Fruit fly (Drosophila melanogaster) whole organism, prepupa: ENCODE results near the gene CG11768.

Source experiments
- CG10631 ChIP-seq: fragments of 200-800 bp; sonication (Bioruptor generic); optimal IDR thresholded peaks from 2 replicates; lab custom pipeline; 2016; ENCODE audit warnings: missing biosample characterization, missing genetic modification characterization
- CG10669 ChIP-seq: fragments of 200-800 bp; sonication (Bioruptor generic); optimal IDR thresholded peaks from 3 replicates; lab custom pipeline; 2018; ENCODE audit warnings: missing biosample characterization, mild to moderate bottlenecking, missing genetic modification characterization, moderate library complexity
- CG11294 ChIP-seq: fragments of 200-800 bp; sonication (Bioruptor generic); IDR thresholded peaks from 2 replicates; pipeline ENCODE4 v1.3.6; 2022; ENCODE audit warnings: missing biosample characterization, missing genetic modification characterization
- CG11902 ChIP-seq: fragments of 200-800 bp; sonication (Bioruptor generic); optimal IDR thresholded peaks from 3 replicates; lab custom pipeline; 2016; ENCODE audit warnings: missing biosample characterization, missing genetic modification characterization
- CG15336 ChIP-seq: fragments of 200-800 bp; sonication (Bioruptor generic); IDR thresholded peaks from 2 replicates; pipeline ENCODE4 v1.3.6; 2022; ENCODE audit warnings: missing biosample characterization, missing genetic modification characterization
- CG1621 ChIP-seq: fragments of 200-800 bp; sonication (Bioruptor generic); optimal IDR thresholded peaks from 3 replicates; lab custom pipeline; 2018; ENCODE audit warnings: missing biosample characterization, mild to moderate bottlenecking, missing genetic modification characterization
- CG3032 ChIP-seq: fragments of 200-800 bp; optimal IDR thresholded peaks from 2 replicates; lab custom pipeline; 2019; ENCODE audit warnings: missing biosample characterization, mild to moderate bottlenecking, missing genetic modification characterization, moderate library complexity
- CG31627 ChIP-seq: fragments of 200-800 bp; sonication (Bioruptor generic); optimal IDR thresholded peaks from 3 replicates; lab custom pipeline; 2016; ENCODE audit warnings: missing biosample characterization, missing genetic modification characterization
- CG34406 ChIP-seq: fragments of 200-800 bp; sonication (Bioruptor generic); optimal IDR thresholded peaks from 3 replicates; lab custom pipeline; 2016; ENCODE audit warnings: missing biosample characterization, missing genetic modification characterization
- CG3919 ChIP-seq: fragments of 200-800 bp; sonication (Bioruptor generic); optimal IDR thresholded peaks from 3 replicates; lab custom pipeline; 2016; ENCODE audit warnings: missing biosample characterization, missing genetic modification characterization
- CG4318 ChIP-seq: fragments of 200-800 bp; sonication (Bioruptor generic); optimal IDR thresholded peaks from 3 replicates; lab custom pipeline; 2017; ENCODE audit warnings: missing biosample characterization, mild to moderate bottlenecking, missing genetic modification characterization
- CG6163 ChIP-seq: fragments of 200-800 bp; sonication (Bioruptor generic); IDR thresholded peaks from 3 replicates; pipeline ENCODE4 v1.3.6; 2022; ENCODE audit warnings: missing biosample characterization, missing genetic modification characterization
- CG6276 ChIP-seq: fragments of 200-800 bp; sonication (Bioruptor generic); optimal IDR thresholded peaks from 2 replicates; lab custom pipeline; 2017; ENCODE audit warnings: missing biosample characterization, mild to moderate bottlenecking, missing genetic modification characterization
- CG6854 ChIP-seq: fragments of 200-800 bp; sonication (Bioruptor generic); optimal IDR thresholded peaks from 2 replicates; lab custom pipeline; 2017; ENCODE audit warnings: missing biosample characterization, mild to moderate bottlenecking, missing genetic modification characterization
- CG7368 ChIP-seq: fragments of 200-800 bp; sonication (Bioruptor generic); optimal IDR thresholded peaks from 3 replicates; lab custom pipeline; 2016; ENCODE audit warnings: missing biosample characterization, missing genetic modification characterization
- CG8119 ChIP-seq: fragments of 200-800 bp; sonication (Bioruptor generic); IDR thresholded peaks from 3 replicates; pipeline ENCODE4 v1.3.6; 2022; ENCODE audit warnings: missing biosample characterization, missing genetic modification characterization
- CG8319 ChIP-seq: fragments of 200-800 bp; sonication (Bioruptor generic); optimal IDR thresholded peaks from 3 replicates; lab custom pipeline; 2016; ENCODE audit warnings: missing biosample characterization, missing genetic modification characterization
- CG9139 ChIP-seq: fragments of 200-800 bp; sonication (Bioruptor generic); optimal IDR thresholded peaks from 3 replicates; lab custom pipeline; 2017; ENCODE audit warnings: missing biosample characterization, mild to moderate bottlenecking, missing genetic modification characterization
- Eip78C ChIP-seq: fragments of 200-800 bp; sonication (Bioruptor generic); peaks from one replicate; lab custom pipeline; 2016; ENCODE audit warnings: missing biosample characterization, missing genetic modification characterization
- Eip93F ChIP-seq: fragments of 200-800 bp; sonication (Bioruptor generic); optimal IDR thresholded peaks from 2 replicates; lab custom pipeline; 2016; ENCODE audit warnings: missing biosample characterization, mild to moderate bottlenecking, missing genetic modification characterization
- Ets96B ChIP-seq: fragments of 200-800 bp; optimal IDR thresholded peaks from 2 replicates; lab custom pipeline; 2019; ENCODE audit warnings: missing biosample characterization, mild to moderate bottlenecking, missing genetic modification characterization, moderate library complexity
- Hr39 ChIP-seq: fragments of 200-800 bp; sonication (Bioruptor generic); optimal IDR thresholded peaks from 2 replicates; lab custom pipeline; 2016; ENCODE audit warnings: missing biosample characterization, missing genetic modification characterization
- Hr4 ChIP-seq: fragments of 200-800 bp; sonication (Bioruptor generic); optimal IDR thresholded peaks from 3 replicates; lab custom pipeline; 2016; ENCODE audit warnings: missing biosample characterization, missing genetic modification characterization
- Lpt ChIP-seq: fragments of 200-800 bp; sonication (Bioruptor generic); optimal IDR thresholded peaks from 3 replicates; lab custom pipeline; 2016; ENCODE audit warnings: missing biosample characterization, missing genetic modification characterization
- Met ChIP-seq: fragments of 200-800 bp; sonication (Bioruptor generic); optimal IDR thresholded peaks from 3 replicates; lab custom pipeline; 2016; ENCODE audit warnings: missing biosample characterization, missing genetic modification characterization
- Smox ChIP-seq: fragments of 200-800 bp; sonication (Bioruptor generic); optimal IDR thresholded peaks from 3 replicates; lab custom pipeline; 2016; ENCODE audit warnings: missing biosample characterization, missing genetic modification characterization
- Sox102F ChIP-seq: fragments of 200-800 bp; sonication (Bioruptor generic); optimal IDR thresholded peaks from 2 replicates; lab custom pipeline; 2016; ENCODE audit warnings: missing biosample characterization, mild to moderate bottlenecking, missing genetic modification characterization
- Sox14 ChIP-seq: fragments of 200-800 bp; sonication (Bioruptor generic); optimal IDR thresholded peaks from 3 replicates; lab custom pipeline; 2016; ENCODE audit warnings: missing biosample characterization, missing genetic modification characterization
- Sox15 ChIP-seq: fragments of 200-800 bp; sonication (Bioruptor generic); optimal IDR thresholded peaks from 3 replicates; lab custom pipeline; 2016; ENCODE audit warnings: missing biosample characterization, missing genetic modification characterization
- achi ChIP-seq: fragments of 200-800 bp; sonication (Bioruptor generic); optimal IDR thresholded peaks from 3 replicates; lab custom pipeline; 2016; ENCODE audit warnings: missing biosample characterization, missing genetic modification characterization
- acj6 ChIP-seq: fragments of 200-800 bp; sonication (Bioruptor generic); optimal IDR thresholded peaks from 3 replicates; lab custom pipeline; 2016; ENCODE audit warnings: missing biosample characterization, missing genetic modification characterization
- cyc ChIP-seq: fragments of 200-800 bp; sonication (Bioruptor generic); optimal IDR thresholded peaks from 3 replicates; lab custom pipeline; 2016; ENCODE audit warnings: missing biosample characterization, missing genetic modification characterization
- dac ChIP-seq: fragments of 200-800 bp; sonication (Bioruptor generic); optimal IDR thresholded peaks from 2 replicates; lab custom pipeline; 2017; ENCODE audit warnings: missing biosample characterization, mild to moderate bottlenecking, missing genetic modification characterization
- dsx ChIP-seq: fragments of 200-800 bp; optimal IDR thresholded peaks from 3 replicates; lab custom pipeline; 2019; ENCODE audit warnings: missing biosample characterization, mild to moderate bottlenecking, missing genetic modification characterization, moderate library complexity; ENCODE audit not compliant: poor library complexity, severe bottlenecking
- eg ChIP-seq: fragments of 200-800 bp; sonication (Bioruptor generic); IDR thresholded peaks from 3 replicates; pipeline ENCODE4 v1.3.6; 2022; ENCODE audit warnings: missing biosample characterization, missing genetic modification characterization
- esn ChIP-seq: fragments of 200-800 bp; sonication (Bioruptor generic); optimal IDR thresholded peaks from 2 replicates; lab custom pipeline; 2016; ENCODE audit warnings: missing biosample characterization, mild to moderate bottlenecking, missing genetic modification characterization, moderate library complexity
- fd59A ChIP-seq: fragments of 200-800 bp; sonication (Bioruptor generic); optimal IDR thresholded peaks from 2 replicates; lab custom pipeline; 2017; ENCODE audit warnings: missing biosample characterization, mild to moderate bottlenecking, missing genetic modification characterization, missing genetic modification reagents
- lz ChIP-seq: fragments of 200-800 bp; sonication (Bioruptor generic); optimal IDR thresholded peaks from 3 replicates; lab custom pipeline; 2016; ENCODE audit warnings: missing biosample characterization, missing genetic modification characterization
- pdm3 ChIP-seq: fragments of 200-800 bp; sonication (Bioruptor generic); optimal IDR thresholded peaks from 3 replicates; lab custom pipeline; 2016; ENCODE audit warnings: missing biosample characterization, missing genetic modification characterization
- salr ChIP-seq, 2 experiments: fragments of 200-800 bp; sonication (Bioruptor generic); optimal IDR thresholded peaks; 3 replicates each; lab custom pipeline; 2016 to 2018; ENCODE audit warnings: missing biosample characterization in 2 of 2, missing genetic modification characterization in 2 of 2, mild to moderate bottlenecking in 1 of 2
- spab ChIP-seq: fragments of 200-800 bp; sonication (Bioruptor generic); optimal IDR thresholded peaks from 2 replicates; lab custom pipeline; 2017; ENCODE audit warnings: missing biosample characterization, mild to moderate bottlenecking, missing genetic modification characterization, missing genetic modification reagents
- ss ChIP-seq, 2 experiments: fragments of 200-800 bp; sonication (Bioruptor generic); optimal IDR thresholded peaks; 2 replicates in 1 of 2; 3 replicates in 1 of 2; lab custom pipeline; 2017 to 2018; ENCODE audit warnings: mild to moderate bottlenecking in 2 of 2, missing biosample characterization in 2 of 2, missing genetic modification characterization in 2 of 2, moderate library complexity in 1 of 2
- svp ChIP-seq: fragments of 200-800 bp; sonication (Bioruptor generic); peaks from one replicate; lab custom pipeline; 2016; ENCODE audit warnings: missing biosample characterization, missing genetic modification characterization

The CG11768 gene

dm6 chr3R:8721071-8721470 is 46.9 kb downstream of the CG11768 start, which contains the start of gene CG8136:
CG8136 (plus strand) TSS chr3R:8721371.
- no peak for TF ChIP-seq Eip78C (GFP tag; lab: Kevin White, UChicago)
- TF ChIP-seq Sox14: no peak
- no peak for TF ChIP-seq CG11902 (GFP tag; lab: Kevin White, UChicago)
- TF ChIP-seq CG6854: no peak
- no peak for TF ChIP-seq CG3032 (tag; lab: Kevin White, UChicago)
- TF ChIP-seq Smox: no peak
- TF ChIP-seq CG1621 (tag; lab: Kevin White, UChicago): no peak
- no peak for TF ChIP-seq CG6163
- TF ChIP-seq Sox102F (GFP tag; lab: Kevin White, UChicago): no peak
- TF ChIP-seq CG8319: no peak
- TF ChIP-seq Eip93F: no peak
- TF ChIP-seq, all 60 proteins: peak for 0

- no peak for TF ChIP-seq CG34406 (GFP tag; lab: Kevin White, UChicago)
- TF ChIP-seq svp (GFP tag; lab: Kevin White, UChicago): no peak
- no peak for TF ChIP-seq CG11902 (GFP tag; lab: Kevin White, UChicago)
These were observed 49.1 kb downstream of the CG11768 start, which contains the start of gene CG11760 for dm6 chr3R:8718898-8719297. CG11760 (plus strand) TSS chr3R:8719198.

- TF ChIP-seq dac (GFP tag; lab: Kevin White, UChicago) (no peak), CG6163 (0 out of 3 replicates have a peak, but pooled peaks have one; percentile 22)
- TF ChIP-seq, all 60 proteins: peak for 1
These were observed 49.6 kb downstream of the CG11768 start, which contains the start of gene Cks85A for dm6 chr3R:8718356-8718755. Cks85A (minus strand) TSS chr3R:8718456.

dm6 chr3R:8716551-8716879 is 51.5 kb downstream of the CG11768 start:
- TF ChIP-seq CG15336 (GFP tag; lab: Robert Waterston, UW) (peak; percentile 48; the same call in 1 of the 2 replicates), CG10669 (GFP tag; lab: Kevin White, UChicago) (no peak), esn (peak; percentile 49), pdm3 (GFP tag; lab: Kevin White, UChicago) (no peak), CG9139 (GFP tag; lab: Kevin White, UChicago) (no peak), eg (GFP tag; lab: Robert Waterston, UW) (peak; percentile 54; the same call in 1 of the 3 replicates), fd59A (GFP tag; lab: Kevin White, UChicago) (no peak), Hr4 (GFP tag; lab: Kevin White, UChicago) (no peak), CG31627 (GFP tag; lab: Kevin White, UChicago) (peak; percentile 50), CG4318 (no peak), salr (GFP tag; optimal IDR thresholded peaks at IDR 0.05; lab: Kevin White, UChicago) (no peak), cyc (GFP tag; lab: Kevin White, UChicago) (no peak), Eip78C (GFP tag; lab: Kevin White, UChicago) (peak; percentile 43), Lpt (GFP tag; lab: Kevin White, UChicago) (no peak), CG34406 (GFP tag; lab: Kevin White, UChicago) (peak; percentile 15), CG1621 (tag; lab: Kevin White, UChicago) (no peak), CG11294 (no peak), CG6854 (no peak), achi (no peak), CG10631 (GFP tag; lab: Kevin White, UChicago) (no peak), ss (GFP tag; optimal IDR thresholded peaks at IDR 0.05; lab: Kevin White, UChicago) (no peak), Sox102F (GFP tag; lab: Kevin White, UChicago) (no peak), CG8119 (peak; percentile 44; the same call in 1 of the 3 replicates), CG6163 (0 out of 3 replicates have a peak, but pooled peaks have one; percentile 11), acj6 (peak; percentile 10)

dm6 chr3R:8715851-8716550 is 52.0 kb downstream of the CG11768 start, which contains the start of gene TMEM216:
TMEM216 (plus strand) TSS chr3R:8716243.
- TF ChIP-seq cyc (GFP tag; lab: Kevin White, UChicago): no peak
- no peak for TF ChIP-seq dsx
- no peak for TF ChIP-seq CG1621 (tag; lab: Kevin White, UChicago)
- TF ChIP-seq CG6276 (GFP tag; lab: Kevin White, UChicago): peak; percentile 66
- no peak for TF ChIP-seq Sox15
- no peak for TF ChIP-seq Met (GFP tag; lab: Kevin White, UChicago)
- TF ChIP-seq eg (GFP tag; lab: Robert Waterston, UW): no peak
- no peak for TF ChIP-seq esn
- TF ChIP-seq CG3919: no peak
- no peak for TF ChIP-seq Sox102F (GFP tag; lab: Kevin White, UChicago)
- TF ChIP-seq CG9139 (GFP tag; lab: Kevin White, UChicago): no peak
- TF ChIP-seq Hr39 (GFP tag; lab: Kevin White, UChicago): no peak
- no peak for TF ChIP-seq Ets96B (tag; lab: Kevin White, UChicago)
- no peak for TF ChIP-seq spab (GFP tag; lab: Kevin White, UChicago)
- no peak for TF ChIP-seq lz
- no peak for TF ChIP-seq CG7368 (GFP tag; lab: Kevin White, UChicago)
- TF ChIP-seq CG6854: peak; percentile 27
